Worm (Caenorhabditis elegans) whole organism, L3 larva: ENCODE measurements around the gene F32D8.11.

Experiments used
- lin-15B ChIP-seq: fragments of 150-350 bp; optimal IDR thresholded peaks from 2 replicates; lab custom pipeline; 2014; ENCODE audit warnings: missing biosample characterization, missing genetic modification characterization
- nhr-76 ChIP-seq: fragments of 150-350 bp; sonication (generic microtip); optimal IDR thresholded peaks from 5 replicates; lab custom pipeline; 2014; ENCODE audit warnings: missing biosample characterization, missing genetic modification characterization
- pha-4 ChIP-seq: fragments of 150-350 bp; optimal IDR thresholded peaks from 2 replicates; lab custom pipeline; 2014; ENCODE audit warnings: missing biosample characterization, missing genetic modification reagents, missing genetic modification characterization
- unc-39 ChIP-seq: sonication (generic microtip); optimal IDR thresholded peaks from 4 replicates; lab custom pipeline; 2017; ENCODE audit warnings: missing biosample characterization, missing genetic modification characterization
- unc-62 ChIP-seq: fragments of 150-350 bp; sonication (generic microtip); optimal IDR thresholded peaks from 4 replicates; lab custom pipeline; 2014; ENCODE audit warnings: missing biosample characterization, missing genetic modification reagents, missing genetic modification characterization

ce11 chrV:10888153-10888552, 783 bp downstream of the F32D8.11 start:
- TF ChIP-seq nhr-76 (tag; lab: Kevin White, UChicago), result no peak
- TF ChIP-seq pha-4, result no peak
- TF ChIP-seq unc-39 (tag; lab: Kevin White, UChicago), result no peak
- TF ChIP-seq lin-15B (tag; lab: Kevin White, UChicago), result no peak
- no peak for TF ChIP-seq unc-62 (GFP tag; lab: Kevin White, UChicago)
